Comparison of ENCODE assay signal across 3 fruit fly cellular contexts in genomic region chr3R:29227675-29228211, dm6.
A peak's percentile ranks its signal among the peaks of the same experiment; 100 is the strongest.
TF ChIP-seq lines count a peak whose summit lies in the region.

Gene CG14507 (minus strand): TSS chr3R:29227725.

- no peak for TF ChIP-seq CTCF in whole organism, embryonic (GFP tag; optimal IDR thresholded peaks at IDR 0.05; lab: Kevin White, UChicago)

TF ChIP-seq in whole organism, embryonic, 481 proteins besides CTCF, POLR2A, EP300 and RAD21:
- no peak for TF ChIP-seq CG7786 (GFP tag; optimal IDR thresholded peaks at IDR 0.05; lab: Kevin White, UChicago)
- TF ChIP-seq Drgx (GFP tag; IDR thresholded peaks at IDR 0.05; lab: Robert Waterston, UW), result peak; percentile 8; the same call in 1 of the 2 replicates

TF ChIP-seq in whole organism, prepupa, 60 proteins besides CTCF, POLR2A, EP300 and RAD21:
- TF ChIP-seq Gug (GFP tag; IDR thresholded peaks at IDR 0.05; lab: Robert Waterston, UW) (no peak), CG8119 (GFP tag; IDR thresholded peaks at IDR 0.05; lab: Robert Waterston, UW) (peak; percentile 69), CG16779 (tag; optimal IDR thresholded peaks at IDR 0.05; lab: Kevin White, UChicago) (no peak), dsx (GFP tag; optimal IDR thresholded peaks at IDR 0.05; lab: Kevin White, UChicago; ENCODE audit: poor library complexity, severe bottlenecking) (no peak), Lpt (GFP tag; optimal IDR thresholded peaks at IDR 0.05; lab: Kevin White, UChicago) (no peak), eg (GFP tag; IDR thresholded peaks at IDR 0.05; lab: Robert Waterston, UW) (peak; percentile 25; the same call in 1 of the 3 replicates), Eip75B (GFP tag; optimal IDR thresholded peaks at IDR 0.05; lab: Kevin White, UChicago) (no peak), CG6276 (GFP tag; optimal IDR thresholded peaks at IDR 0.05; lab: Kevin White, UChicago) (no peak), CG15336 (GFP tag; IDR thresholded peaks at IDR 0.05; lab: Robert Waterston, UW) (peak; percentile 74), CG10669 (GFP tag; optimal IDR thresholded peaks at IDR 0.05; lab: Kevin White, UChicago) (no peak)

TF ChIP-seq in whole organism, pupa, 21 proteins besides CTCF, POLR2A, EP300 and RAD21:
- TF ChIP-seq CG9948 (tag; optimal IDR thresholded peaks at IDR 0.05; lab: Kevin White, UChicago) (no peak), CG8301 (tag; optimal IDR thresholded peaks at IDR 0.05; lab: Kevin White, UChicago) (no peak), CG12605 (GFP tag; IDR thresholded peaks at IDR 0.05; lab: Robert Waterston, UW) (no peak), CG14655 (GFP tag; optimal IDR thresholded peaks at IDR 0.05; lab: Kevin White, UChicago) (no peak), CG8159 (tag; optimal IDR thresholded peaks at IDR 0.05; lab: Kevin White, UChicago) (no peak), CG4496 (GFP tag; IDR thresholded peaks at IDR 0.05; lab: Robert Waterston, UW) (0 out of 3 replicates have a peak, but pooled peaks have one; percentile 11)
